Fruit fly (Drosophila melanogaster): ENCODE measurements around the gene CG13310.

- TF ChIP-seq kay (GFP tag; ENCODE audit: borderline replicate concordance) (no peak), cic (GFP tag; optimal IDR thresholded peaks at IDR 0.05) (no peak), Crg-1 (GFP tag; optimal IDR thresholded peaks at IDR 0.05) (no peak), CG33017 (tag; optimal IDR thresholded peaks at IDR 0.05) (no peak)
Measured at dm6 chr3L:8755689-8756088, 44.6 kb downstream of the CG13310 start, which contains the start of gene CG6576.

Measured in whole organism, adult.